Worm (Caenorhabditis elegans): Measurements from ENCODE around the gene ergi-1.

- TF ChIP-seq sdz-12 (GFP tag; optimal IDR thresholded peaks at IDR 0.05), result no peak
- no peak for TF ChIP-seq ceh-62 (tag; optimal IDR thresholded peaks at IDR 0.05)
- TF ChIP-seq pha-4 (GFP tag; IDR thresholded peaks at IDR 0.05), result no peak
- no peak for TF ChIP-seq pha-4 (tag; optimal IDR thresholded peaks at IDR 0.05)
Measured at ce11 chrX:1984831-1985230, 50.2 kb downstream of the ergi-1 start.
